Worm (Caenorhabditis elegans) whole organism, mixed stage, embryonic: ENCODE measurements around the gene T24E12.2.

ENCODE experiments used
- blmp-1 ChIP-seq: fragments of 150-350 bp; optimal IDR thresholded peaks from 2 replicates; lab custom pipeline; 2014; ENCODE audit warnings: missing biosample characterization, missing genetic modification characterization
- ces-1 ChIP-seq: fragments of 150-350 bp; optimal IDR thresholded peaks from 2 replicates; lab custom pipeline; 2014; ENCODE audit warnings: missing biosample characterization, missing genetic modification reagents, missing genetic modification characterization
- elt-3 ChIP-seq: fragments of 150-350 bp; optimal IDR thresholded peaks from 2 replicates; lab custom pipeline; 2014; ENCODE audit warnings: missing biosample characterization, missing genetic modification characterization
- flh-1 ChIP-seq: fragments of 200-800 bp; sonication (Bioruptor generic); optimal IDR thresholded peaks from 2 replicates; lab custom pipeline; 2018; ENCODE audit warnings: mild to moderate bottlenecking, missing genetic modification characterization, moderate library complexity, missing compliant biosample characterization
- lin-13 ChIP-seq: fragments of 150-350 bp; optimal IDR thresholded peaks from 2 replicates; lab custom pipeline; 2014; ENCODE audit warnings: missing biosample characterization, missing genetic modification characterization
- lsy-2 ChIP-seq: fragments of 150-350 bp; optimal IDR thresholded peaks from 2 replicates; lab custom pipeline; 2014; ENCODE audit warnings: missing biosample characterization, missing genetic modification characterization
- mep-1 ChIP-seq: fragments of 150-350 bp; optimal IDR thresholded peaks from 2 replicates; lab custom pipeline; 2017; ENCODE audit warnings: missing biosample characterization, missing genetic modification reagents, missing genetic modification characterization, inconsistent platforms
- nhr-28 ChIP-seq: fragments of 150-350 bp; optimal IDR thresholded peaks from 2 replicates; lab custom pipeline; 2014; ENCODE audit warnings: missing biosample characterization, missing genetic modification characterization
- nhr-76 ChIP-seq: sonication (generic microtip); optimal IDR thresholded peaks from 2 replicates; lab custom pipeline; 2017; ENCODE audit warnings: missing biosample characterization, missing genetic modification characterization
- pha-4 ChIP-seq: fragments of 150-350 bp; optimal IDR thresholded peaks from 2 replicates; lab custom pipeline; 2018; ENCODE audit warnings: missing biosample characterization, missing genetic modification reagents, missing genetic modification characterization
- sptf-1 ChIP-seq: sonication (generic microtip); optimal IDR thresholded peaks from 2 replicates; lab custom pipeline; 2017; ENCODE audit warnings: mild to moderate bottlenecking, missing genetic modification characterization, moderate library complexity, missing compliant biosample characterization
- unc-39 ChIP-seq: fragments of 150-350 bp; optimal IDR thresholded peaks from 2 replicates; lab custom pipeline; 2014; ENCODE audit warnings: missing biosample characterization, missing genetic modification characterization
- ztf-11 ChIP-seq: fragments of 150-350 bp; optimal IDR thresholded peaks from 2 replicates; lab custom pipeline; 2014; ENCODE audit warnings: missing biosample characterization, missing genetic modification characterization

DNA sequence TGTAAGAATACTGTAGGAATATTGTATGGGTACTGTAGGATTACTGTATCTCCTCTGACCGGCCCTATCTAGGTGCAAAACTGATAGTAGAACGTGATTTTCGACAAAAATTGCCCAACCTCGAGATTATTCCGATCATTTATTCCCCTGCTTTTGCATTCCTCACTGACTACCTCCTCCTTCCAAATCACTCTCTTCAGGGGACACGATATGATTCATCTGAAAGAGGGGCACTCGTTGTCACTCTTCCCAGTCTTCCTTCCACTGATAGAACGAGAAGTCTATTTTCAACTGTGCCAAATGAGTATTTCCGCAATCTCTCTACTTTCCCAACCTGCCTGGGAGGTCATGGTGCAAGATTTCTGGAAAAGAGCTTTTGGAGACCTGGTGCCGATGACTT lies 43.1 kb upstream of the T24E12.2 start, which contains the start of gene F12E12.2:
- no peak for TF ChIP-seq ztf-11 (tag; lab: Kevin White, UChicago)
- TF ChIP-seq pha-4 (tag; lab: Kevin White, UChicago): no peak
- no peak for TF ChIP-seq blmp-1 (tag; lab: Kevin White, UChicago)
- no peak for TF ChIP-seq sptf-1 (tag; lab: Kevin White, UChicago)
- no peak for TF ChIP-seq nhr-28 (tag; lab: Kevin White, UChicago)
- TF ChIP-seq lin-13: no peak
- no peak for TF ChIP-seq nhr-76 (tag; lab: Kevin White, UChicago)
- TF ChIP-seq lsy-2 (tag; lab: Kevin White, UChicago): no peak
- no peak for TF ChIP-seq flh-1
- TF ChIP-seq elt-3 (tag; lab: Kevin White, UChicago): no peak
- no peak for TF ChIP-seq unc-39 (tag; lab: Kevin White, UChicago)
- TF ChIP-seq mep-1 (tag; lab: Kevin White, UChicago): no peak
- TF ChIP-seq ces-1 (GFP tag; lab: Kevin White, UChicago): no peak
